Fruit fly (Drosophila melanogaster): ENCODE results near the gene CG5953.

The CG5953 gene

dm6 chr2L:16535071-16535581 lies 2.4 kb upstream of the CG5953 start (continued):
- TF ChIP-seq CG6654 (GFP tag; optimal IDR thresholded peaks at IDR 0.05) (peak; percentile 60), H2.0 (GFP tag; IDR thresholded peaks at IDR 0.05) (no peak), Hr39 (optimal IDR thresholded peaks at IDR 0.05) (no peak), psq (GFP tag; optimal IDR thresholded peaks at IDR 0.05) (no peak), CG12299 (tag; optimal IDR thresholded peaks at IDR 0.05) (peak; percentile 33), Mad (GFP tag; optimal IDR thresholded peaks at IDR 0.05) (peak; percentile 63), CG11504 (tag; optimal IDR thresholded peaks at IDR 0.05) (peak; percentile 86), gce (GFP tag; IDR thresholded peaks at IDR 0.05) (no peak), inv (GFP tag; IDR thresholded peaks at IDR 0.05; ENCODE audit: partially characterized antibody) (no peak), Ada2b (GFP tag; IDR thresholded peaks at IDR 0.05) (no peak), Neu2 (GFP tag; optimal IDR thresholded peaks at IDR 0.05; ENCODE audit: borderline replicate concordance) (no peak), Rx (GFP tag; IDR thresholded peaks at IDR 0.05) (peak; percentile 28; the same call in 1 of the 2 replicates), her (GFP tag; optimal IDR thresholded peaks at IDR 0.05) (peak; percentile 73), pb (GFP tag; optimal IDR thresholded peaks at IDR 0.05) (peak; percentile 74), zfh1 (GFP tag; IDR thresholded peaks at IDR 0.05) (peak; percentile 48; the same call in 1 of the 3 replicates), CG18262 (tag; optimal IDR thresholded peaks at IDR 0.05) (peak; percentile 59), z (GFP tag; IDR thresholded peaks at IDR 0.05) (no peak), CG31441 (GFP tag; IDR thresholded peaks at IDR 0.05) (no peak; the same call in 1 of the 2 replicates), CG31388 (GFP tag; optimal IDR thresholded peaks at IDR 0.05) (no peak), gem (tag; optimal IDR thresholded peaks at IDR 0.05) (peak; percentile 90), CG3065 (GFP tag; optimal IDR thresholded peaks at IDR 0.05) (no peak), sens-2 (GFP tag; IDR thresholded peaks at IDR 0.05) (no peak), CG9727 (GFP tag; optimal IDR thresholded peaks at IDR 0.05) (peak; percentile 47), dysf (GFP tag; IDR thresholded peaks at IDR 0.05) (peak; percentile 72; the same call in 2 of the 3 replicates), CG18619 (GFP tag; optimal IDR thresholded peaks at IDR 0.05) (peak; percentile 77), CG8924 (tag; optimal IDR thresholded peaks at IDR 0.05) (peak; percentile 78), odd (GFP tag; optimal IDR thresholded peaks at IDR 0.05) (peak; percentile 38), TFAM (GFP tag; optimal IDR thresholded peaks at IDR 0.05) (no peak), CG14441 (GFP tag; IDR thresholded peaks at IDR 0.05) (peak; percentile 51), pho (GFP tag; optimal IDR thresholded peaks at IDR 0.05) (peak; percentile 88), CG43689 (GFP tag; IDR thresholded peaks at IDR 0.05) (no peak), HLH4C (GFP tag; IDR thresholded peaks at IDR 0.05; ENCODE audit: partially characterized antibody) (no peak), E2f1 (GFP tag; IDR thresholded peaks at IDR 0.05) (peak; percentile 46), CG2199 (GFP tag; IDR thresholded peaks at IDR 0.05) (no peak), wek (GFP tag; optimal IDR thresholded peaks at IDR 0.05) (no peak), PHDP (tag; optimal IDR thresholded peaks at IDR 0.05) (peak; percentile 76), stc (GFP tag; IDR thresholded peaks at IDR 0.05) (no peak), CG7987 (GFP tag; optimal IDR thresholded peaks at IDR 0.05) (no peak), jigr1 (GFP tag; IDR thresholded peaks at IDR 0.05) (0 out of 3 replicates have a peak, but pooled peaks have one; percentile 50), MBD-R2 (GFP tag; IDR thresholded peaks at IDR 0.05) (0 out of 2 replicates have a peak, but pooled peaks have one; percentile 11), Gug (GFP tag; IDR thresholded peaks at IDR 0.05) (peak; percentile 63; the same call in 2 of the 4 replicates), Oli (tag; optimal IDR thresholded peaks at IDR 0.05) (peak; percentile 85), CG10959 (GFP tag; IDR thresholded peaks at IDR 0.05) (no peak), CG3838 (GFP tag; optimal IDR thresholded peaks at IDR 0.05) (peak; percentile 65), CG14667 (GFP tag; IDR thresholded peaks at IDR 0.05) (no peak), CG6854 (GFP tag; optimal IDR thresholded peaks at IDR 0.05) (peak; percentile 81), Lhr (GFP tag; optimal IDR thresholded peaks at IDR 0.05) (no peak), CG16779 (GFP tag; IDR thresholded peaks at IDR 0.05) (no peak), usp (GFP tag; optimal IDR thresholded peaks at IDR 0.05) (no peak), Camta (GFP tag; optimal IDR thresholded peaks at IDR 0.05) (peak; percentile 67), CG42726 (GFP tag; IDR thresholded peaks at IDR 0.05; ENCODE audit: partially characterized antibody) (no peak), Sin3A (optimal IDR thresholded peaks at IDR 0.05) (no peak)
